Fruit fly (Drosophila melanogaster): Measurements from ENCODE around the gene PGRP-SA.

PGRP-SA gene

dm6 chrX:11569956-11570695, 8.7 kb downstream of the PGRP-SA start, which contains the start of the genes Polr2A and CG11699 (continued):
- no peak for TF ChIP-seq HLH4C (GFP tag; IDR thresholded peaks at IDR 0.05; ENCODE audit: partially characterized antibody)
- TF ChIP-seq CG6272 (GFP tag; IDR thresholded peaks at IDR 0.05) = no peak; the same call in 1 of the 2 replicates
- no peak for TF ChIP-seq Dref (GFP tag; IDR thresholded peaks at IDR 0.05)
- no peak for TF ChIP-seq sr (GFP tag; IDR thresholded peaks at IDR 0.05)
- peak; percentile 45 for TF ChIP-seq CG12155 (GFP tag; optimal IDR thresholded peaks at IDR 0.05)
- peak; percentile 61 for TF ChIP-seq HHEX (GFP tag; optimal IDR thresholded peaks at IDR 0.05)
- TF ChIP-seq CG6854 (GFP tag; optimal IDR thresholded peaks at IDR 0.05) = no peak
- peak; percentile 41; the same call in 1 of the 3 replicates for TF ChIP-seq tgo (GFP tag; IDR thresholded peaks at IDR 0.05)
- no peak for TF ChIP-seq p53 (GFP tag; optimal IDR thresholded peaks at IDR 0.05)
- no peak for TF ChIP-seq Asciz (GFP tag; optimal IDR thresholded peaks at IDR 0.05)
- TF ChIP-seq H15 (GFP tag; IDR thresholded peaks at IDR 0.05) = no peak
- peak; percentile 40 for TF ChIP-seq kni (GFP tag; optimal IDR thresholded peaks at IDR 0.05)
- TF ChIP-seq PHDP (tag; optimal IDR thresholded peaks at IDR 0.05) = no peak
- no peak for TF ChIP-seq B-H2 (GFP tag; optimal IDR thresholded peaks at IDR 0.05)
- TF ChIP-seq seq (GFP tag; IDR thresholded peaks at IDR 0.05) = peak; percentile 36; the same call in 1 of the 2 replicates
- peak; percentile 42 for TF ChIP-seq Lhr (GFP tag; optimal IDR thresholded peaks at IDR 0.05)
- no peak for TF ChIP-seq Atf6 (GFP tag; IDR thresholded peaks at IDR 0.05)
- TF ChIP-seq CG9437 (GFP tag; optimal IDR thresholded peaks at IDR 0.05) = no peak
- peak; percentile 60 for TF ChIP-seq CG13424 (tag; optimal IDR thresholded peaks at IDR 0.05)
- no peak for TF ChIP-seq nau (GFP tag; optimal IDR thresholded peaks at IDR 0.05)
- TF ChIP-seq Dek (tag; optimal IDR thresholded peaks at IDR 0.05) = peak; percentile 59
- peak in 1 of 2 experiments; percentile 44 for TF ChIP-seq Pdp1 (GFP tag; optimal IDR thresholded peaks at IDR 0.05)
- TF ChIP-seq lov (optimal IDR thresholded peaks at IDR 0.05) = no peak
- TF ChIP-seq lov (GFP tag; IDR thresholded peaks at IDR 0.05) = no peak
- peak; percentile 5 for TF ChIP-seq Nf-YB (GFP tag; optimal IDR thresholded peaks at IDR 0.05)
- no peak for TF ChIP-seq btn (GFP tag; optimal IDR thresholded peaks at IDR 0.05)
- TF ChIP-seq sug (tag; optimal IDR thresholded peaks at IDR 0.05) = peak; percentile 75
- TF ChIP-seq CG10209 (GFP tag; optimal IDR thresholded peaks at IDR 0.05) = no peak
- no peak for TF ChIP-seq Atf-2 (GFP tag; optimal IDR thresholded peaks at IDR 0.05)
- no peak for TF ChIP-seq CG3838 (GFP tag; optimal IDR thresholded peaks at IDR 0.05)
- no peak for TF ChIP-seq CG5245 (GFP tag; optimal IDR thresholded peaks at IDR 0.05)
- TF ChIP-seq CG15601 (tag; optimal IDR thresholded peaks at IDR 0.05) = peak; percentile 39
- peak; percentile 38; the same call in 2 of the 3 replicates for TF ChIP-seq Aef1 (GFP tag; IDR thresholded peaks at IDR 0.05)
- TF ChIP-seq dmrt11E (tag; optimal IDR thresholded peaks at IDR 0.05) = peak; percentile 50
- no peak for TF ChIP-seq Sox102F (GFP tag; optimal IDR thresholded peaks at IDR 0.05)
- TF ChIP-seq CG31388 (GFP tag; optimal IDR thresholded peaks at IDR 0.05) = no peak
- TF ChIP-seq NC2α (GFP tag; optimal IDR thresholded peaks at IDR 0.05) = no peak
- TF ChIP-seq CG11504 (tag; optimal IDR thresholded peaks at IDR 0.05) = no peak
- peak; percentile 14 for TF ChIP-seq CG1233 (GFP tag; optimal IDR thresholded peaks at IDR 0.05)
- TF ChIP-seq CG32532 (GFP tag; IDR thresholded peaks at IDR 0.05) = peak; percentile 34; the same call in 1 of the 2 replicates
- no peak for TF ChIP-seq kah (GFP tag; optimal IDR thresholded peaks at IDR 0.05)
- TF ChIP-seq CG4707 (GFP tag; optimal IDR thresholded peaks at IDR 0.05) = no peak
- no peak for TF ChIP-seq usp (GFP tag; optimal IDR thresholded peaks at IDR 0.05)
- peak; percentile 56 for TF ChIP-seq CG15696 (tag; optimal IDR thresholded peaks at IDR 0.05)
- TF ChIP-seq trem (tag; optimal IDR thresholded peaks at IDR 0.05) = peak; percentile 63
- no peak for TF ChIP-seq CG7745 (tag; optimal IDR thresholded peaks at IDR 0.05)
- peak; percentile 5 for TF ChIP-seq CG8359 (GFP tag; optimal IDR thresholded peaks at IDR 0.05; ENCODE audit: borderline replicate concordance)
- no peak for TF ChIP-seq CG16813 (GFP tag; IDR thresholded peaks at IDR 0.05; ENCODE audit: partially characterized antibody)
- no peak for TF ChIP-seq CG34376 (GFP tag; optimal IDR thresholded peaks at IDR 0.05)
